Worm (Caenorhabditis elegans) whole organism, late embryonic: Measurements from ENCODE around the gene elt-3.

Experiments
- ceh-2 ChIP-seq: sonication (generic microtip); optimal IDR thresholded peaks from 2 replicates; lab custom pipeline; 2016; ENCODE audit warnings: missing genotype, missing genetic modification characterization, missing compliant biosample characterization
- fax-1 ChIP-seq: sonication (generic microtip); optimal IDR thresholded peaks from 2 replicates; lab custom pipeline; 2016; ENCODE audit warnings: missing genotype, missing genetic modification characterization, missing compliant biosample characterization
- fkh-10 ChIP-seq: fragments of 150-350 bp; optimal IDR thresholded peaks from 2 replicates; lab custom pipeline; 2014; ENCODE audit warnings: missing biosample characterization, missing genetic modification reagents, missing genetic modification characterization
- hlh-15 ChIP-seq: sonication (generic microtip); optimal IDR thresholded peaks from 2 replicates; lab custom pipeline; 2016; ENCODE audit warnings: missing genetic modification characterization, missing compliant biosample characterization
- nfya-1 ChIP-seq: sonication (generic microtip); optimal IDR thresholded peaks from 2 replicates; lab custom pipeline; 2017; ENCODE audit warnings: missing genetic modification characterization, mild to moderate bottlenecking, missing compliant biosample characterization, antibody characterized with exemption, moderate library complexity
- nhr-11 ChIP-seq: fragments of 150-350 bp; optimal IDR thresholded peaks from 2 replicates; lab custom pipeline; 2014; ENCODE audit warnings: missing biosample characterization, missing genetic modification characterization
- pha-4 ChIP-seq: fragments of 150-350 bp; optimal IDR thresholded peaks from 2 replicates; lab custom pipeline; 2018; ENCODE audit warnings: missing biosample characterization, missing genetic modification reagents, missing genetic modification characterization
- tbx-7 ChIP-seq: sonication (generic microtip); optimal IDR thresholded peaks from 2 replicates; lab custom pipeline; 2016; ENCODE audit warnings: missing genotype, missing genetic modification characterization, missing compliant biosample characterization
- zip-5 ChIP-seq: sonication (generic microtip); optimal IDR thresholded peaks from 2 replicates; lab custom pipeline; 2016; ENCODE audit warnings: missing genetic modification characterization, missing compliant biosample characterization
- ztf-16 ChIP-seq: sonication (generic microtip); optimal IDR thresholded peaks from 2 replicates; lab custom pipeline; 2017; ENCODE audit warnings: missing genetic modification characterization, missing compliant biosample characterization

DNA sequence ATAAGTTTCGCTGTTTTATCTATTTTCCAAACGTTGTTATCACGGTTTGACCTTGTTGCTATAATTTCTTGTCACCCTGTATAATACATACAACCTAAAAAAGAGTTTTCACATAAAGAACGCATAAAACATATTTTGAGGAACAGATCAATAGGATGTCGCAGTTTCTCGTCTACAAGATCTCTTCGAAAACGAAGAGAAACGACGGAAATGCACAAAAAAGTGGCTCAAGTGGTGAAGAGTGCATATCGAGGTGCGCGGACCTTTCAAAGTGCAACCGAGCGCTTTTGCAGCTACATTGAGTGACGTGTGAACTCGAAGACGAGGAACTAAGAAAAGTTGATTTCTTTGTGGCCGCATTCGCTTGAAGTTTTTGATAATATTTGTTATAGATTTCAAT is 20.4 kb upstream of the elt-3 start, which contains the start of gene Y26E6A.2:
- TF ChIP-seq ceh-2 (tag; lab: Kevin White, UChicago) (no peak), tbx-7 (tag; lab: Kevin White, UChicago) (no peak), nhr-11 (tag; lab: Kevin White, UChicago) (no peak), nfya-1 (tag; lab: Kevin White, UChicago) (no peak), hlh-15 (tag; lab: Kevin White, UChicago) (no peak), ztf-16 (tag; lab: Kevin White, UChicago) (no peak), fax-1 (tag; lab: Kevin White, UChicago) (no peak), fkh-10 (no peak), zip-5 (tag; lab: Kevin White, UChicago) (no peak), pha-4 (no peak)
